Worm (Caenorhabditis elegans) whole organism, midembryonic: Measurements from ENCODE around the gene C27H6.8.

Experiments
- flt-1 ChIP-seq: fragments of 200-800 bp; sonication (Bioruptor generic); IDR thresholded peaks from 2 replicates; pipeline ENCODE4 v1.3.6; 2022; ENCODE audit warnings: missing genetic modification characterization, missing compliant biosample characterization
- med-1 ChIP-seq: sonication (generic microtip); optimal IDR thresholded peaks from 2 replicates; lab custom pipeline; 2017; ENCODE audit warnings: missing genetic modification characterization, mild to moderate bottlenecking, missing compliant biosample characterization, antibody characterized with exemption, missing genetic modification reagents; ENCODE audit not compliant: insufficient read depth
- ztf-29 ChIP-seq: fragments of 200-800 bp; sonication (Bioruptor generic); IDR thresholded peaks from 2 replicates; pipeline ENCODE4 v1.3.6; 2022; ENCODE audit warnings: missing genetic modification reagents, missing genetic modification characterization, missing compliant biosample characterization

- TF ChIP-seq ztf-29 (GFP tag; lab: Robert Waterston, UW) (no peak), med-1 (GFP tag; lab: Kevin White, UChicago) (no peak), flt-1 (GFP tag; lab: Robert Waterston, UW) (no peak)
Observed at ce11 chrV:9950861-9951260, 36.7 kb downstream of the C27H6.8 start, which contains the start of gene ttr-46.
